Fruit fly (Drosophila melanogaster) whole organism, embryonic: Measurements from ENCODE around the gene ovm.

Experiments
- CG10431 ChIP-seq: fragments of 200-800 bp; sonication (Bioruptor generic); optimal IDR thresholded peaks from 3 replicates; lab custom pipeline; 2018; ENCODE audit warnings: missing biosample characterization, mild to moderate bottlenecking, missing genetic modification characterization
- CG10462 ChIP-seq: fragments of 200-800 bp; sonication (Bioruptor generic); optimal IDR thresholded peaks from 2 replicates; lab custom pipeline; 2016; ENCODE audit warnings: missing biosample characterization, missing genetic modification characterization
- CG10654 ChIP-seq: fragments of 200-800 bp; sonication (Bioruptor generic); optimal IDR thresholded peaks from 2 replicates; lab custom pipeline; 2016; ENCODE audit warnings: missing biosample characterization, missing genetic modification characterization
- CG12299 ChIP-seq: fragments of 200-800 bp; sonication (Bioruptor generic); optimal IDR thresholded peaks from 2 replicates; lab custom pipeline; 2018; ENCODE audit warnings: missing biosample characterization, mild to moderate bottlenecking, missing genetic modification characterization
- CG12744 ChIP-seq: fragments of 200-800 bp; sonication (Bioruptor generic); optimal IDR thresholded peaks from 2 replicates; lab custom pipeline; 2016; ENCODE audit warnings: missing biosample characterization, missing genetic modification characterization
- CG13624 ChIP-seq: fragments of 200-800 bp; sonication (Bioruptor generic); optimal IDR thresholded peaks from 2 replicates; lab custom pipeline; 2016; ENCODE audit warnings: missing biosample characterization, missing genetic modification characterization
- CG13894 ChIP-seq: fragments of 200-800 bp; sonication (Bioruptor generic); optimal IDR thresholded peaks from 3 replicates; lab custom pipeline; 2018; ENCODE audit warnings: missing biosample characterization, mild to moderate bottlenecking, missing genetic modification characterization, moderate library complexity
- CG14441 ChIP-seq: fragments of 200-800 bp; sonication (Bioruptor generic); IDR thresholded peaks from 2 replicates; pipeline ENCODE4 v1.3.6; 2022; ENCODE audit warnings: missing biosample characterization, missing genetic modification characterization
- CG14860 ChIP-seq: fragments of 200-800 bp; sonication (Bioruptor generic); IDR thresholded peaks from 3 replicates; pipeline ENCODE4 v1.3.6; 2022; ENCODE audit warnings: missing biosample characterization, missing genetic modification characterization; ENCODE audit not compliant: partially characterized antibody
- CG2120 ChIP-seq: fragments of 200-800 bp; sonication (Bioruptor generic); optimal IDR thresholded peaks from 3 replicates; lab custom pipeline; 2016; ENCODE audit warnings: missing biosample characterization, missing genetic modification characterization
- CG32772 ChIP-seq: fragments of 200-800 bp; sonication (Bioruptor generic); IDR thresholded peaks from 2 replicates; pipeline ENCODE4 v1.3.6; 2022; ENCODE audit warnings: missing biosample characterization, missing genetic modification characterization
- CG34224 ChIP-seq: fragments of 200-800 bp; sonication (Bioruptor generic); IDR thresholded peaks from 3 replicates; pipeline ENCODE4 v1.3.6; 2022; ENCODE audit warnings: missing biosample characterization, missing genetic modification characterization; ENCODE audit not compliant: partially characterized antibody
- CG42726 ChIP-seq: fragments of 200-800 bp; sonication (Bioruptor generic); IDR thresholded peaks from 2 replicates; pipeline ENCODE4 v1.3.6; 2022; ENCODE audit warnings: missing biosample characterization, missing genetic modification characterization; ENCODE audit not compliant: partially characterized antibody
- CG5953 ChIP-seq: fragments of 200-800 bp; sonication (Bioruptor generic); IDR thresholded peaks from 2 replicates; pipeline ENCODE4 v1.3.6; 2022; ENCODE audit warnings: missing biosample characterization, missing genetic modification characterization
- CG7987 ChIP-seq: fragments of 200-800 bp; sonication (Bioruptor generic); optimal IDR thresholded peaks from 2 replicates; lab custom pipeline; 2018; ENCODE audit warnings: missing biosample characterization, mild to moderate bottlenecking, missing genetic modification characterization, moderate library complexity
- CG8359 ChIP-seq: fragments of 200-800 bp; sonication (Bioruptor generic); optimal IDR thresholded peaks from 2 replicates; lab custom pipeline; 2017; ENCODE audit warnings: missing biosample characterization, mild to moderate bottlenecking, missing genetic modification characterization, borderline replicate concordance
- CG9437 ChIP-seq: fragments of 200-800 bp; sonication (Bioruptor generic); optimal IDR thresholded peaks from 2 replicates; lab custom pipeline; 2018; ENCODE audit warnings: missing biosample characterization, mild to moderate bottlenecking, missing genetic modification characterization
- Dek ChIP-seq: fragments of 200-800 bp; sonication (Bioruptor generic); optimal IDR thresholded peaks from 3 replicates; lab custom pipeline; 2019; ENCODE audit warnings: missing biosample characterization, mild to moderate bottlenecking, missing genetic modification characterization, moderate library complexity
- Dll ChIP-seq: fragments of 200-800 bp; sonication (Bioruptor generic); IDR thresholded peaks from 4 replicates; pipeline ENCODE4 v1.3.6; 2022; ENCODE audit warnings: missing biosample characterization, missing genetic modification characterization; ENCODE audit not compliant: partially characterized antibody
- Fer1 ChIP-seq: fragments of 200-800 bp; sonication (Bioruptor generic); optimal IDR thresholded peaks from 2 replicates; lab custom pipeline; 2017; ENCODE audit warnings: missing biosample characterization, mild to moderate bottlenecking, missing genetic modification characterization
- GATAe ChIP-seq: fragments of 200-800 bp; sonication (Bioruptor generic); conservative IDR thresholded peaks from 2 replicates; pipeline ENCODE4 v1.3.6; 2022; ENCODE audit warnings: missing biosample characterization, missing genetic modification characterization
- Lim3 ChIP-seq: fragments of 200-800 bp; sonication (Bioruptor generic); IDR thresholded peaks from 2 replicates; pipeline ENCODE4 v1.3.6; 2022; ENCODE audit warnings: missing biosample characterization, missing genetic modification characterization
- MBD-R2 ChIP-seq: fragments of 200-800 bp; sonication (Bioruptor generic); IDR thresholded peaks from 2 replicates; pipeline ENCODE4 v1.3.6; 2022; ENCODE audit warnings: missing biosample characterization, missing genetic modification characterization
- Spps ChIP-seq: fragments of 200-800 bp; sonication (Bioruptor generic); optimal IDR thresholded peaks from 2 replicates; lab custom pipeline; 2018; ENCODE audit warnings: missing biosample characterization, mild to moderate bottlenecking, missing genetic modification characterization
- Stat92E ChIP-seq, 3 experiments: fragments of >200 bp in 2 of 3; fragments of 200-800 bp in 1 of 3; sonication (Bioruptor generic) in 1 of 3; optimal IDR thresholded peaks; 2 replicates each; lab custom pipeline; 2017 to 2019; ENCODE audit warnings: missing biosample characterization in 3 of 3, missing genetic modification characterization in 3 of 3, mild to moderate bottlenecking in 1 of 3, moderate library complexity in 1 of 3
- Trl ChIP-seq, 3 experiments: fragments of >200 bp in 2 of 3; fragments of 200-800 bp in 1 of 3; sonication (Bioruptor generic) in 1 of 3; optimal IDR thresholded peaks; 2 replicates in 1 of 3; 3 replicates in 2 of 3; lab custom pipeline; 2016 to 2017; ENCODE audit warnings: missing biosample characterization in 1 of 3, missing genetic modification characterization in 1 of 3
- amos ChIP-seq: fragments of 200-800 bp; sonication (Bioruptor generic); IDR thresholded peaks from 2 replicates; pipeline ENCODE4 v1.3.6; 2022; ENCODE audit warnings: missing biosample characterization, missing genetic modification characterization; ENCODE audit not compliant: partially characterized antibody
- cato ChIP-seq: fragments of 200-800 bp; sonication (Bioruptor generic); optimal IDR thresholded peaks from 2 replicates; lab custom pipeline; 2016; ENCODE audit warnings: missing biosample characterization, missing genetic modification characterization, borderline replicate concordance
- cg ChIP-seq: fragments of 200-800 bp; sonication (Bioruptor generic); optimal IDR thresholded peaks from 3 replicates; lab custom pipeline; 2019; ENCODE audit warnings: missing biosample characterization, mild to moderate bottlenecking, missing genetic modification characterization, moderate library complexity
- ci ChIP-seq: fragments of 200-800 bp; sonication (Bioruptor generic); IDR thresholded peaks from 3 replicates; pipeline ENCODE4 v1.3.6; 2022; ENCODE audit warnings: missing biosample characterization, missing genetic modification characterization
- crp ChIP-seq, 2 experiments: fragments of 200-800 bp; sonication (Bioruptor generic); optimal IDR thresholded peaks; 2 replicates in 1 of 2; 3 replicates in 1 of 2; lab custom pipeline; 2017; ENCODE audit warnings: missing biosample characterization in 2 of 2, missing genetic modification characterization in 2 of 2, mild to moderate bottlenecking in 1 of 2, moderate library complexity in 1 of 2
- dm ChIP-seq: fragments of 200-800 bp; sonication (Bioruptor generic); optimal IDR thresholded peaks from 3 replicates; lab custom pipeline; 2016; ENCODE audit warnings: missing biosample characterization, missing genetic modification characterization
- esg ChIP-seq: fragments of 200-800 bp; sonication (Bioruptor generic); conservative IDR thresholded peaks from 2 replicates; pipeline ENCODE4 v1.3.6; 2022; ENCODE audit warnings: missing biosample characterization, missing genetic modification characterization
- eve ChIP-seq, 2 experiments: fragments of >200 bp; optimal IDR thresholded peaks; 2 replicates each; lab custom pipeline; 2017; ENCODE audit warnings: missing biosample characterization in 2 of 2, missing genetic modification characterization in 2 of 2
- ewg ChIP-seq: fragments of 200-800 bp; sonication (Bioruptor generic); optimal IDR thresholded peaks from 3 replicates; lab custom pipeline; 2017; ENCODE audit warnings: mild to moderate bottlenecking, missing biosample characterization, missing genetic modification reagents, missing genetic modification characterization
- fru ChIP-seq: fragments of >200 bp; optimal IDR thresholded peaks from 2 replicates; lab custom pipeline; 2017
- gce ChIP-seq: fragments of 200-800 bp; sonication (Bioruptor generic); IDR thresholded peaks from 3 replicates; pipeline ENCODE4 v1.3.6; 2022; ENCODE audit warnings: missing biosample characterization, missing genetic modification characterization
- gfzf ChIP-seq: fragments of 200-800 bp; sonication (Bioruptor generic); optimal IDR thresholded peaks from 2 replicates; lab custom pipeline; 2016; ENCODE audit warnings: missing biosample characterization, mild to moderate bottlenecking, missing genetic modification characterization, moderate library complexity
- gsb ChIP-seq: fragments of 200-800 bp; sonication (Bioruptor generic); IDR thresholded peaks from 2 replicates; pipeline ENCODE4 v1.3.6; 2022; ENCODE audit warnings: missing biosample characterization, missing genetic modification characterization
- kah ChIP-seq: fragments of 200-800 bp; sonication (Bioruptor generic); optimal IDR thresholded peaks from 2 replicates; lab custom pipeline; 2018; ENCODE audit warnings: missing biosample characterization, mild to moderate bottlenecking, missing genetic modification characterization
- mirr ChIP-seq: fragments of 200-800 bp; sonication (Bioruptor generic); optimal IDR thresholded peaks from 3 replicates; lab custom pipeline; 2018; ENCODE audit warnings: missing biosample characterization, mild to moderate bottlenecking, missing genetic modification characterization
- nerfin-2 ChIP-seq: fragments of 200-800 bp; sonication (Bioruptor generic); IDR thresholded peaks from 2 replicates; pipeline ENCODE4 v1.3.6; 2022; ENCODE audit warnings: missing biosample characterization, missing genetic modification characterization; ENCODE audit not compliant: partially characterized antibody
- odd ChIP-seq: fragments of 200-800 bp; sonication (Bioruptor generic); optimal IDR thresholded peaks from 2 replicates; lab custom pipeline; 2017; ENCODE audit warnings: missing biosample characterization, mild to moderate bottlenecking, missing genetic modification characterization
- sisA ChIP-seq: fragments of 200-800 bp; sonication (Bioruptor generic); IDR thresholded peaks from 2 replicates; pipeline ENCODE4 v1.3.6; 2022; ENCODE audit warnings: missing biosample characterization, missing genetic modification characterization
- sob ChIP-seq: fragments of 200-800 bp; sonication (Bioruptor generic); IDR thresholded peaks from 2 replicates; pipeline ENCODE4 v1.3.6; 2022; ENCODE audit warnings: missing biosample characterization, missing genetic modification characterization
- trem ChIP-seq: fragments of 200-800 bp; optimal IDR thresholded peaks from 3 replicates; lab custom pipeline; 2019; ENCODE audit warnings: missing biosample characterization, mild to moderate bottlenecking, missing genetic modification characterization, moderate library complexity
- twi ChIP-seq: fragments of 200-800 bp; optimal IDR thresholded peaks from 2 replicates; lab custom pipeline; 2019; ENCODE audit warnings: missing biosample characterization, mild to moderate bottlenecking, missing genetic modification characterization, moderate library complexity
- tx ChIP-seq: fragments of 200-800 bp; sonication (Bioruptor generic); optimal IDR thresholded peaks from 2 replicates; lab custom pipeline; 2016; ENCODE audit warnings: missing biosample characterization, missing genetic modification characterization

The ovm gene

dm6 chr2L:109098-109799, 31.5 kb downstream of the ovm start (continued):
- TF ChIP-seq eve (GFP tag; optimal IDR thresholded peaks at IDR 0.05; lab: Kevin White, UChicago) (no peak), cato (no peak), CG14860 (GFP tag; lab: Robert Waterston, UW) (no peak), MBD-R2 (peak; percentile 13; the same call in 1 of the 2 replicates), gsb (GFP tag; lab: Robert Waterston, UW) (no peak), CG5953 (GFP tag; lab: Robert Waterston, UW) (no peak), CG9437 (GFP tag; lab: Kevin White, UChicago) (peak; percentile 41), esg (GFP tag; lab: Robert Waterston, UW) (no peak), gce (GFP tag; lab: Robert Waterston, UW) (no peak), Stat92E (GFP tag; optimal IDR thresholded peaks at IDR 0.05; lab: Kevin White, UChicago) (no peak), CG8359 (GFP tag; lab: Kevin White, UChicago) (no peak), sisA (GFP tag; lab: Robert Waterston, UW) (no peak), CG42726 (GFP tag; lab: Robert Waterston, UW) (no peak), crp (GFP tag; optimal IDR thresholded peaks at IDR 0.05; lab: Kevin White, UChicago) (peak in 1 of 2 experiments; percentile 8), Dek (tag; lab: Kevin White, UChicago) (peak; percentile 15), CG10462 (GFP tag; lab: Kevin White, UChicago) (no peak), CG12744 (GFP tag; lab: Kevin White, UChicago) (no peak), CG32772 (no peak), CG2120 (peak; percentile 19), GATAe (GFP tag; lab: Robert Waterston, UW) (no peak), mirr (GFP tag; lab: Kevin White, UChicago) (peak; percentile 63), CG13624 (peak; percentile 34), tx (peak; percentile 4), odd (GFP tag; lab: Kevin White, UChicago) (no peak), fru (lab: Kevin White, UChicago) (no peak), ci (GFP tag; lab: Robert Waterston, UW) (no peak), CG34224 (GFP tag; lab: Robert Waterston, UW) (peak; percentile 44; the same call in 1 of the 3 replicates), nerfin-2 (GFP tag; lab: Robert Waterston, UW) (no peak), gfzf (GFP tag; lab: Kevin White, UChicago) (no peak), kah (GFP tag; lab: Kevin White, UChicago) (peak; percentile 22), sob (GFP tag; lab: Robert Waterston, UW) (0 out of 2 replicates have a peak, but pooled peaks have one; percentile 5), CG10431 (GFP tag; lab: Kevin White, UChicago) (no peak), Dll (no peak), amos (0 out of 2 replicates have a peak, but pooled peaks have one; percentile 18), Spps (tag; lab: Kevin White, UChicago) (no peak), CG10654 (GFP tag; lab: Kevin White, UChicago) (no peak), Lim3 (GFP tag; lab: Robert Waterston, UW) (no peak), trem (tag; lab: Kevin White, UChicago) (no peak), ewg (GFP tag; lab: Kevin White, UChicago) (peak; percentile 57), Trl (optimal IDR thresholded peaks at IDR 0.05; lab: Kevin White, UChicago) (peak; percentile 9 to 56), Trl (GFP tag; optimal IDR thresholded peaks at IDR 0.05; lab: Kevin White, UChicago) (no peak), Fer1 (GFP tag; lab: Kevin White, UChicago) (peak; percentile 32), CG14441 (no peak), dm (GFP tag; lab: Kevin White, UChicago) (peak; percentile 87), twi (tag; lab: Kevin White, UChicago) (peak; percentile 88), cg (GFP tag; lab: Kevin White, UChicago) (peak; percentile 67), CG7987 (GFP tag; lab: Kevin White, UChicago) (peak; percentile 47), CG13894 (peak; percentile 51), CG12299 (no peak)
